Worm (Caenorhabditis elegans) whole organism, midembryonic: ENCODE measurements around the gene Y42H9AR.4.

ENCODE experiments used
- T22C8.4 ChIP-seq: fragments of 200-800 bp; sonication (Bioruptor generic); IDR thresholded peaks from 2 replicates; pipeline ENCODE4 v1.3.6; 2022; ENCODE audit warnings: missing genetic modification characterization, missing compliant biosample characterization
- cog-1 ChIP-seq: sonication (generic microtip); optimal IDR thresholded peaks from 2 replicates; lab custom pipeline; 2016; ENCODE audit warnings: missing genetic modification characterization, missing compliant biosample characterization
- klf-2 ChIP-seq: fragments of 200-800 bp; sonication (Bioruptor generic); conservative IDR thresholded peaks from 2 replicates; pipeline ENCODE4 v1.3.6; 2022; ENCODE audit warnings: missing genetic modification reagents, missing genetic modification characterization, missing compliant biosample characterization
- tab-1 ChIP-seq: fragments of 200-800 bp; sonication (Bioruptor generic); IDR thresholded peaks from 2 replicates; pipeline ENCODE4 v1.3.6; 2022; ENCODE audit warnings: missing genetic modification characterization, missing compliant biosample characterization

DNA sequence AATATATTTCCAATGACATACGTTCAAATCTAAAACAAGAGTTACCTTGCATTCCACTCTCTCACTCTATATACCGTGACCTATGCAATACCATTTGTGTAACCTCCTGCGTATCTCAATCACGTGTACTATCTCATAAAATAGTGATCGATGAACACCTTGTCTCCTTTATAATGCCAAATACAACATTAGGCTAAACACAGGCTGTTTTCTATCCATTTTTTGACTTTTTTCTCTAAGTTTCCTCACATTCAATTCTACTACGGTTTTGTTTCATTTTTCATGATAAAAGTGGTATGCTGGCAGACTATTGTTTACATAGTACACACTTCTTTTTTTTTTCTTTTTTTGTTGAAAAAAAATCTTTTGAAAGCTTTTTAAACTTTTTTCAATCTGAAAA is 34.3 kb upstream of the Y42H9AR.4 start:
- TF ChIP-seq klf-2 (GFP tag; lab: Robert Waterston, UW) = no peak
- no peak for TF ChIP-seq T22C8.4 (GFP tag; lab: Robert Waterston, UW)
- TF ChIP-seq tab-1 (GFP tag; lab: Robert Waterston, UW) = no peak
- TF ChIP-seq cog-1 = no peak
